Worm (Caenorhabditis elegans): ENCODE results near the gene F28A12.3.

ce11 chrV:8670759-8671158 lies 29.6 kb upstream of the F28A12.3 start:
- TF ChIP-seq snpc-4 (tag; optimal IDR thresholded peaks at IDR 0.05): no peak
- no peak for TF ChIP-seq F49E8.2 (tag; optimal IDR thresholded peaks at IDR 0.05; ENCODE audit: borderline replicate concordance)
- no peak for TF ChIP-seq lir-3 (tag; optimal IDR thresholded peaks at IDR 0.05)
